Fruit fly (Drosophila melanogaster) whole organism, embryonic: Measurements from ENCODE around the gene SCaMC.
A peak's percentile ranks its signal among the peaks of the same experiment; 100 is the strongest.

Source experiments
- Adf1 ChIP-seq: fragments of 200-800 bp; sonication (Bioruptor generic); IDR thresholded peaks from 2 replicates; pipeline ENCODE4 v1.3.6; 2022; ENCODE audit warnings: missing biosample characterization, missing genetic modification characterization
- Bteb2 ChIP-seq: fragments of 200-800 bp; sonication (Bioruptor generic); optimal IDR thresholded peaks from 2 replicates; lab custom pipeline; 2016; ENCODE audit warnings: missing biosample characterization, missing genetic modification characterization
- C15 ChIP-seq: fragments of 200-800 bp; sonication (Bioruptor generic); IDR thresholded peaks from 3 replicates; pipeline ENCODE4 v1.3.6; 2022; ENCODE audit warnings: missing biosample characterization, missing genetic modification characterization
- CG10366 ChIP-seq: fragments of 200-800 bp; sonication (Bioruptor generic); IDR thresholded peaks from 2 replicates; pipeline ENCODE4 v1.3.6; 2022; ENCODE audit warnings: missing biosample characterization, missing genetic modification characterization
- CG10431 ChIP-seq: fragments of 200-800 bp; sonication (Bioruptor generic); optimal IDR thresholded peaks from 3 replicates; lab custom pipeline; 2018; ENCODE audit warnings: missing biosample characterization, mild to moderate bottlenecking, missing genetic modification characterization
- CG11695 ChIP-seq: fragments of 200-800 bp; sonication (Bioruptor generic); IDR thresholded peaks from 3 replicates; pipeline ENCODE4 v1.3.6; 2022; ENCODE audit warnings: missing biosample characterization, missing genetic modification characterization
- CG1233 ChIP-seq: fragments of 200-800 bp; sonication (Bioruptor generic); optimal IDR thresholded peaks from 4 replicates; lab custom pipeline; 2018; ENCODE audit warnings: missing biosample characterization, mild to moderate bottlenecking, missing genetic modification characterization
- CG14860 ChIP-seq: fragments of 200-800 bp; sonication (Bioruptor generic); IDR thresholded peaks from 3 replicates; pipeline ENCODE4 v1.3.6; 2022; ENCODE audit warnings: missing biosample characterization, missing genetic modification characterization; ENCODE audit not compliant: partially characterized antibody
- CG1792 ChIP-seq: fragments of 200-800 bp; sonication (Bioruptor generic); optimal IDR thresholded peaks from 2 replicates; lab custom pipeline; 2016; ENCODE audit warnings: missing biosample characterization, missing genetic modification characterization
- CG1832 ChIP-seq: fragments of 200-800 bp; sonication (Bioruptor generic); optimal IDR thresholded peaks from 2 replicates; lab custom pipeline; 2017; ENCODE audit warnings: missing biosample characterization, mild to moderate bottlenecking, missing genetic modification characterization, inconsistent platforms
- CG18764 ChIP-seq: fragments of 200-800 bp; sonication (Bioruptor generic); optimal IDR thresholded peaks from 3 replicates; lab custom pipeline; 2016; ENCODE audit warnings: missing biosample characterization, missing genetic modification characterization
- CG7556 ChIP-seq: fragments of 200-800 bp; sonication (Bioruptor generic); optimal IDR thresholded peaks from 2 replicates; lab custom pipeline; 2017; ENCODE audit warnings: missing biosample characterization, mild to moderate bottlenecking, missing genetic modification characterization
- CG8765 ChIP-seq: fragments of 200-800 bp; sonication (Bioruptor generic); IDR thresholded peaks from 2 replicates; pipeline ENCODE4 v1.3.6; 2022; ENCODE audit warnings: missing biosample characterization, missing genetic modification characterization
- Camta ChIP-seq: fragments of 200-800 bp; sonication (Bioruptor generic); optimal IDR thresholded peaks from 2 replicates; lab custom pipeline; 2016; ENCODE audit warnings: missing biosample characterization, missing genetic modification characterization
- CrebB ChIP-seq: fragments of 200-800 bp; sonication (Bioruptor generic); optimal IDR thresholded peaks from 3 replicates; lab custom pipeline; 2018; ENCODE audit warnings: missing biosample characterization, mild to moderate bottlenecking, missing genetic modification characterization
- Dref ChIP-seq: fragments of 200-800 bp; sonication (Bioruptor generic); IDR thresholded peaks from 2 replicates; pipeline ENCODE4 v1.3.6; 2022; ENCODE audit warnings: missing biosample characterization, missing genetic modification characterization
- Ets97D ChIP-seq: fragments of 200-800 bp; sonication (Bioruptor generic); optimal IDR thresholded peaks from 3 replicates; lab custom pipeline; 2016; ENCODE audit warnings: missing biosample characterization, missing genetic modification characterization
- Fer1 ChIP-seq: fragments of 200-800 bp; sonication (Bioruptor generic); optimal IDR thresholded peaks from 2 replicates; lab custom pipeline; 2017; ENCODE audit warnings: missing biosample characterization, mild to moderate bottlenecking, missing genetic modification characterization
- Fer2 ChIP-seq: fragments of 200-800 bp; sonication (Bioruptor generic); optimal IDR thresholded peaks from 2 replicates; lab custom pipeline; 2018; ENCODE audit warnings: missing biosample characterization, mild to moderate bottlenecking, missing genetic modification characterization, moderate library complexity
- Hr3 ChIP-seq: fragments of 200-800 bp; sonication (Bioruptor generic); optimal IDR thresholded peaks from 3 replicates; lab custom pipeline; 2016; ENCODE audit warnings: missing biosample characterization, missing genetic modification characterization
- Nf-YA ChIP-seq: fragments of 200-800 bp; sonication (Bioruptor generic); IDR thresholded peaks from 2 replicates; pipeline ENCODE4 v1.3.6; 2022; ENCODE audit warnings: missing biosample characterization, missing genetic modification characterization
- Opbp ChIP-seq: fragments of 200-800 bp; sonication (Bioruptor generic); IDR thresholded peaks from 3 replicates; pipeline ENCODE4 v1.3.6; 2022; ENCODE audit warnings: missing biosample characterization, missing genetic modification characterization; ENCODE audit not compliant: partially characterized antibody
- Stat92E ChIP-seq, 3 experiments: fragments of >200 bp in 2 of 3; fragments of 200-800 bp in 1 of 3; sonication (Bioruptor generic) in 1 of 3; optimal IDR thresholded peaks; 2 replicates each; lab custom pipeline; 2017 to 2019; ENCODE audit warnings: missing biosample characterization in 3 of 3, missing genetic modification characterization in 3 of 3, mild to moderate bottlenecking in 1 of 3, moderate library complexity in 1 of 3
- TFAM ChIP-seq: fragments of 200-800 bp; sonication (Bioruptor generic); optimal IDR thresholded peaks from 2 replicates; lab custom pipeline; 2017; ENCODE audit warnings: missing biosample characterization, missing genetic modification characterization, inconsistent platforms
- amos ChIP-seq: fragments of 200-800 bp; sonication (Bioruptor generic); IDR thresholded peaks from 2 replicates; pipeline ENCODE4 v1.3.6; 2022; ENCODE audit warnings: missing biosample characterization, missing genetic modification characterization; ENCODE audit not compliant: partially characterized antibody
- ash1 ChIP-seq: fragments of 200-800 bp; sonication (Bioruptor generic); optimal IDR thresholded peaks from 2 replicates; lab custom pipeline; 2018; ENCODE audit warnings: missing biosample characterization, mild to moderate bottlenecking, missing genetic modification characterization
- br ChIP-seq: fragments of >200 bp; optimal IDR thresholded peaks from 2 replicates; lab custom pipeline; 2017
- cg ChIP-seq: fragments of 200-800 bp; sonication (Bioruptor generic); optimal IDR thresholded peaks from 3 replicates; lab custom pipeline; 2019; ENCODE audit warnings: missing biosample characterization, mild to moderate bottlenecking, missing genetic modification characterization, moderate library complexity
- chif ChIP-seq, 2 experiments: fragments of 200-800 bp; sonication (Bioruptor generic); optimal IDR thresholded peaks; 3 replicates each; lab custom pipeline; 2016; ENCODE audit warnings: missing biosample characterization in 2 of 2, missing genetic modification characterization in 2 of 2
- crol ChIP-seq: fragments of 200-800 bp; sonication (Bioruptor generic); IDR thresholded peaks from 2 replicates; pipeline ENCODE4 v1.3.6; 2022; ENCODE audit warnings: missing biosample characterization, missing genetic modification characterization
- fd64A ChIP-seq: fragments of 200-800 bp; sonication (Bioruptor generic); optimal IDR thresholded peaks from 3 replicates; lab custom pipeline; 2018; ENCODE audit warnings: missing biosample characterization, mild to moderate bottlenecking, missing genetic modification characterization
- fu2 ChIP-seq: fragments of 200-800 bp; sonication (Bioruptor generic); optimal IDR thresholded peaks from 2 replicates; lab custom pipeline; 2016; ENCODE audit warnings: missing biosample characterization, missing genetic modification characterization
- gt ChIP-seq: fragments of 200-800 bp; sonication (Bioruptor generic); IDR thresholded peaks from 2 replicates; pipeline ENCODE4 v1.3.6; 2022; ENCODE audit warnings: missing biosample characterization, missing genetic modification characterization
- hbn ChIP-seq: fragments of 200-800 bp; sonication (Bioruptor generic); IDR thresholded peaks from 2 replicates; pipeline ENCODE4 v1.3.6; 2022; ENCODE audit warnings: missing biosample characterization, missing genetic modification characterization; ENCODE audit not compliant: partially characterized antibody
- kah ChIP-seq: fragments of 200-800 bp; sonication (Bioruptor generic); optimal IDR thresholded peaks from 2 replicates; lab custom pipeline; 2018; ENCODE audit warnings: missing biosample characterization, mild to moderate bottlenecking, missing genetic modification characterization
- lbe ChIP-seq: fragments of 200-800 bp; sonication (Bioruptor generic); optimal IDR thresholded peaks from 2 replicates; lab custom pipeline; 2016; ENCODE audit warnings: missing biosample characterization, mild to moderate bottlenecking, missing genetic modification characterization
- lmd ChIP-seq: fragments of 200-800 bp; sonication (Bioruptor generic); IDR thresholded peaks from 2 replicates; pipeline ENCODE4 v1.3.6; 2022; ENCODE audit warnings: missing biosample characterization, missing genetic modification characterization
- nerfin-1 ChIP-seq: fragments of 200-800 bp; sonication (Bioruptor generic); optimal IDR thresholded peaks from 3 replicates; lab custom pipeline; 2019; ENCODE audit warnings: missing biosample characterization, mild to moderate bottlenecking, missing genetic modification characterization, moderate library complexity
- nerfin-2 ChIP-seq: fragments of 200-800 bp; sonication (Bioruptor generic); IDR thresholded peaks from 2 replicates; pipeline ENCODE4 v1.3.6; 2022; ENCODE audit warnings: missing biosample characterization, missing genetic modification characterization; ENCODE audit not compliant: partially characterized antibody
- pan ChIP-seq, 4 experiments: fragments of >200 bp in 3 of 4; fragments of 200-800 bp in 1 of 4; sonication (Bioruptor generic) in 1 of 4; optimal IDR thresholded peaks in 3 of 4; IDR thresholded peaks in 1 of 4; 2 replicates each; pipeline versions ENCODE4 v1.3.6 to Lab custom; 2017 to 2022; ENCODE audit warnings: missing biosample characterization in 2 of 4, missing genetic modification characterization in 2 of 4, mixed read lengths in 1 of 4
- pho ChIP-seq: fragments of 200-800 bp; sonication (Bioruptor generic); optimal IDR thresholded peaks from 2 replicates; lab custom pipeline; 2016; ENCODE audit warnings: missing biosample characterization, missing genetic modification characterization
- pros ChIP-seq: fragments of 200-800 bp; sonication (Bioruptor generic); optimal IDR thresholded peaks from 3 replicates; lab custom pipeline; 2019; ENCODE audit warnings: missing biosample characterization, mild to moderate bottlenecking, missing genetic modification characterization, moderate library complexity
- run ChIP-seq: fragments of 200-800 bp; sonication (Bioruptor generic); optimal IDR thresholded peaks from 3 replicates; lab custom pipeline; 2018; ENCODE audit warnings: missing biosample characterization, mild to moderate bottlenecking, missing genetic modification characterization

Gene SCaMC

dm6 chr3L:12434432-12434831 is 19.8 kb upstream of the SCaMC start (continued):
- TF ChIP-seq ash1 (GFP tag; lab: Kevin White, UChicago) (no peak), TFAM (GFP tag; lab: Kevin White, UChicago) (no peak), amos (peak; percentile 68; the same call in 1 of the 2 replicates), CG14860 (GFP tag; lab: Robert Waterston, UW) (no peak), kah (GFP tag; lab: Kevin White, UChicago) (no peak), CG1792 (GFP tag; lab: Kevin White, UChicago) (no peak), cg (GFP tag; lab: Kevin White, UChicago) (peak; percentile 63), CG11695 (GFP tag; lab: Robert Waterston, UW) (no peak), nerfin-2 (no peak), C15 (GFP tag; lab: Robert Waterston, UW) (no peak), Hr3 (no peak), CG1233 (GFP tag; lab: Kevin White, UChicago) (no peak), pho (GFP tag; lab: Kevin White, UChicago) (no peak), pan (optimal IDR thresholded peaks at IDR 0.05; lab: Kevin White, UChicago) (no peak), pan (GFP tag; optimal IDR thresholded peaks at IDR 0.05 in 1 of 2, IDR thresholded peaks at IDR 0.05 in 1 of 2) (no peak), Camta (no peak), CrebB (tag; lab: Kevin White, UChicago) (no peak), Nf-YA (GFP tag; lab: Robert Waterston, UW) (peak; percentile 98), Fer1 (GFP tag; lab: Kevin White, UChicago) (no peak), CG10431 (GFP tag; lab: Kevin White, UChicago) (no peak), Dref (GFP tag; lab: Robert Waterston, UW) (no peak), CG7556 (GFP tag; lab: Kevin White, UChicago) (no peak), br (lab: Kevin White, UChicago) (no peak), lmd (GFP tag; lab: Robert Waterston, UW) (no peak), nerfin-1 (tag; lab: Kevin White, UChicago) (no peak), run (tag; lab: Kevin White, UChicago) (no peak), Fer2 (tag; lab: Kevin White, UChicago) (no peak), lbe (GFP tag; lab: Kevin White, UChicago) (no peak), Stat92E (GFP tag; optimal IDR thresholded peaks at IDR 0.05; lab: Kevin White, UChicago) (no peak), chif (GFP tag; optimal IDR thresholded peaks at IDR 0.05; lab: Kevin White, UChicago) (no peak), fu2 (GFP tag; lab: Kevin White, UChicago) (no peak), gt (no peak), pros (GFP tag; lab: Kevin White, UChicago) (no peak), Opbp (GFP tag; lab: Robert Waterston, UW) (peak; percentile 79; the same call in 2 of the 3 replicates), CG10366 (GFP tag; lab: Robert Waterston, UW) (no peak), CG8765 (no peak), Ets97D (no peak), Adf1 (GFP tag; lab: Robert Waterston, UW) (peak; percentile 51; the same call in 1 of the 2 replicates), CG1832 (GFP tag; lab: Kevin White, UChicago) (peak; percentile 95), fd64A (GFP tag; lab: Kevin White, UChicago) (no peak), hbn (GFP tag; lab: Robert Waterston, UW) (no peak), Bteb2 (GFP tag; lab: Kevin White, UChicago) (no peak), crol (GFP tag; lab: Robert Waterston, UW) (peak; percentile 95), CG18764 (GFP tag; lab: Kevin White, UChicago) (no peak)
